Worm (Caenorhabditis elegans): Measurements from ENCODE around the gene lrr-1.

ce11 chrII:5055129-5055666, 19.0 kb upstream of the lrr-1 start, which contains the start of the genes ify-1 and rpl-22:
- TF ChIP-seq ttx-3 (tag; optimal IDR thresholded peaks at IDR 0.05) (no peak), unc-55 (GFP tag; optimal IDR thresholded peaks at IDR 0.05) (peak; percentile 71), unc-3 (GFP tag; conservative IDR thresholded peaks at IDR 0.05) (no peak), unc-3 (tag; optimal IDR thresholded peaks at IDR 0.05) (no peak), K02D7.2 (tag; optimal IDR thresholded peaks at IDR 0.05) (no peak), nhr-11 (tag; optimal IDR thresholded peaks at IDR 0.05) (no peak), ceh-31 (tag; optimal IDR thresholded peaks at IDR 0.05) (peak; percentile 87), ztf-16 (tag; optimal IDR thresholded peaks at IDR 0.05) (peak; percentile 33), gmeb-2 (tag; optimal IDR thresholded peaks at IDR 0.05) (no peak), dve-1 (tag; optimal IDR thresholded peaks at IDR 0.05) (peak; percentile 82), rnt-1 (tag; optimal IDR thresholded peaks at IDR 0.05) (peak; percentile 73)

Measured in whole organism, late embryonic.